Fruit fly (Drosophila melanogaster) whole organism, pupa: Measurements from ENCODE around the gene CG2310.

Experiments used
- CG10348 ChIP-seq: fragments of 200-800 bp; sonication (Bioruptor generic); IDR thresholded peaks from 2 replicates; pipeline ENCODE4 v1.3.6; 2022; ENCODE audit warnings: missing biosample characterization, missing genetic modification characterization
- CG13204 ChIP-seq: fragments of 200-800 bp; sonication (Bioruptor generic); optimal IDR thresholded peaks from 2 replicates; lab custom pipeline; 2018; ENCODE audit warnings: missing biosample characterization, mild to moderate bottlenecking, missing genetic modification characterization, moderate library complexity
- CG14655 ChIP-seq: fragments of 200-800 bp; sonication (Bioruptor generic); optimal IDR thresholded peaks from 3 replicates; lab custom pipeline; 2017; ENCODE audit warnings: mild to moderate bottlenecking, missing biosample characterization, missing genetic modification reagents, missing genetic modification characterization
- CG15710 ChIP-seq: fragments of 200-800 bp; sonication (Bioruptor generic); optimal IDR thresholded peaks from 2 replicates; lab custom pipeline; 2018; ENCODE audit warnings: missing biosample characterization, mild to moderate bottlenecking, missing genetic modification characterization, moderate library complexity
- CG4496 ChIP-seq: fragments of 200-800 bp; sonication (Bioruptor generic); IDR thresholded peaks from 3 replicates; pipeline ENCODE4 v1.3.6; 2022; ENCODE audit warnings: missing biosample characterization, missing genetic modification characterization
- CG8301 ChIP-seq: fragments of 200-800 bp; sonication (Bioruptor generic); optimal IDR thresholded peaks from 2 replicates; lab custom pipeline; 2018; ENCODE audit warnings: missing biosample characterization, mild to moderate bottlenecking, missing genetic modification characterization
- EcR ChIP-seq: fragments of 200-800 bp; sonication (Bioruptor generic); optimal IDR thresholded peaks from 3 replicates; lab custom pipeline; 2019; ENCODE audit warnings: missing biosample characterization, missing genetic modification characterization, mild to moderate bottlenecking, moderate library complexity, missing genetic modification reagents
- fd96Ca ChIP-seq: fragments of 200-800 bp; sonication (Bioruptor generic); IDR thresholded peaks from 3 replicates; pipeline ENCODE4 v1.3.6; 2022; ENCODE audit warnings: missing biosample characterization, missing genetic modification characterization

DNA sequence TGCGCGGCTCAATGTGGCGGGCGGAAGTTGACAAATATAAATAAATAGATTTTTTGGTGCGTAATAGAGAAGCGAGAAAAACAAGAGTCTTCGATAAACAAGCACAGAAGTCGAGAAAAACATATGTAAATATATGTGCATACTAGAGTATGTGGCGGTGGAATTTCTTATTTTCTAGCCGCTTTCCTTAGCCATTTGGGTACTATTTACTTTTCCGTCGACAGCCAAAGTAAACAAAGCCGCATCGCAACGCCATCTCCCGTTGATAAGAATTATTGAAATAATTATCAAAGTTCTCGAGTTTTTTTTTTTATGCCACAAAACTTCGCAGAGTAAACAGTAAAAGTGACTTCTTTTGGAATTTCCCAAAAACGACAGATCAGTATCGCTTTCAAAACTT lies 13.4 kb downstream of the CG2310 start:
- TF ChIP-seq CG10348 (GFP tag; lab: Robert Waterston, UW), result no peak
- no peak for TF ChIP-seq EcR (GFP tag; lab: Kevin White, UChicago)
- no peak for TF ChIP-seq CG8301 (tag; lab: Kevin White, UChicago)
- no peak for TF ChIP-seq fd96Ca (GFP tag; lab: Robert Waterston, UW)
- TF ChIP-seq CG13204, result no peak
- TF ChIP-seq CG14655, result no peak
- TF ChIP-seq CG4496 (GFP tag; lab: Robert Waterston, UW), result no peak
- TF ChIP-seq CG15710 (tag; lab: Kevin White, UChicago), result no peak
